Worm (Caenorhabditis elegans): ENCODE data around the gene C46C11.3.

The C46C11.3 gene

DNA sequence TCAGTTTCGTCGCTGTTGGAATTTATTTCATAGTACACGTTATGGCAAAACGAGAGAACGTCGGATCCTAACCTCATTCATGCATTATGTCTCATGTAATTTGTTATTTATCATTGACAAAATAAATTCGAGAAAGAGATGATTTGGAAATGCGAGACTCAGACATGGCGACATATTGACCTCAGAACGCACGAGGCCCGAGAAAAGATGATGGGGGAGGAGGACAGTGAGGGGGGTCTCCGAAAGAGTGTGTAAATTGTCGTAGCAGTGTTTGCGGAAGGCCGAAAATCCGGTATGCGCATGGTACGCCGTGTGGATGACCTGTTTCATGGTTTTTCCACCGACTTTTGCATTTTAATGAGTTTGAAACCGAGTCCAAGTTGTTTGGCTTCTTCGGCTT, 13.5 kb downstream of the C46C11.3 start (continued):
- no peak for TF ChIP-seq lin-15B (tag; optimal IDR thresholded peaks at IDR 0.05)
- TF ChIP-seq elt-2 (tag; optimal IDR thresholded peaks at IDR 0.05), result no peak
- TF ChIP-seq fkh-2 (tag; optimal IDR thresholded peaks at IDR 0.05), result no peak
- TF ChIP-seq egl-27 (tag; optimal IDR thresholded peaks at IDR 0.05), result no peak

DNA sequence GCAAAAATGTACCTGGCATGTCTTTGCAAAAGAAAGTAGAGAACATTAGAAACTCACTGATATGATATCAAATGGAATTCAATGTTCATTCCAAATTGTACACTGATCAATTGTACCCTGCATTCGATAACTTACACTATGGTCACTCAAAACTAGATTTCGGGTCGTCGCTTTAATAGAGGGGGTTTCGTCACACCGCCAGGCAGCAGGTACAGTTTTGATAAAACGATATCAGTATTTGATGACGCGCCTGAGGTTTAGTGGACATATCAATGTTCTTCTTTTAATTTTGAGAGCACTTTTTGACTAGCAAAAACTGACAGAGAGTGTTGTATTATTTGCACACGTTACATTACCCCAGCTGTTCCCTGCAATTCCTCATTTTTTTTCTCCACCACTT, 14.0 kb downstream of the C46C11.3 start:
- peak; percentile 63 for TF ChIP-seq elt-2 (tag; optimal IDR thresholded peaks at IDR 0.05)
- no peak for TF ChIP-seq ceh-82 (tag; optimal IDR thresholded peaks at IDR 0.05)
- TF ChIP-seq pqm-1 (tag; optimal IDR thresholded peaks at IDR 0.05), result peak; percentile 29
- TF ChIP-seq ztf-11 (tag; optimal IDR thresholded peaks at IDR 0.05), result no peak
- no peak for TF ChIP-seq nhr-77 (tag; optimal IDR thresholded peaks at IDR 0.05)

DNA sequence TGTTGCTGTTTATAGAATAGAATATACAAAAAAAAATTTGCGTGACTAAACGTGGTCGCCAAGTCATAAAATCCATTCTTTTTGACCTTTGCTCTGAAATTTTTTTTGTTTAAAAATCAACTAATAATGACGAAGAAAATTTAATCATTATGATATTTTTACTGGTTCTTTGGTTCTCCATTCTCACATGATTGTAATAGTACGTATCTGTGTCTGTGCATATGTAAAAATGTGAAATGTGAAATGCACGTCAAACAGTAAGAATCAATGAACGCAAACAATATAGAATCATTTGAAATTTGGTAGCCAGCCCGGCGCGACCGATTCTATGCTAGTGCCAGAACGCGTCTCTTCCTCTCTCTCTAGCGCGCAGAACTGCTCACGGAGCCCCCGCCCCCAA, 14.7 kb downstream of the C46C11.3 start, which contains the start of gene hosl-1:
Gene hosl-1, plus strand, starts transcription at position 301 of the 400 bp plus-strand sequence.
- no peak for TF ChIP-seq nhr-11 (tag; optimal IDR thresholded peaks at IDR 0.05)
- TF ChIP-seq lin-15B (tag; optimal IDR thresholded peaks at IDR 0.05), result no peak
- no peak for TF ChIP-seq ceh-28 (tag; optimal IDR thresholded peaks at IDR 0.05)
- peak; percentile 3 for TF ChIP-seq pqm-1 (tag; optimal IDR thresholded peaks at IDR 0.05)
- no peak for TF ChIP-seq nhr-76 (tag; optimal IDR thresholded peaks at IDR 0.05)
- no peak for TF ChIP-seq mdl-1 (tag; optimal IDR thresholded peaks at IDR 0.05)
- no peak for TF ChIP-seq unc-39 (tag; optimal IDR thresholded peaks at IDR 0.05)
- TF ChIP-seq pha-4 (tag; optimal IDR thresholded peaks at IDR 0.05), result peak; percentile 11
- no peak for TF ChIP-seq ceh-16 (tag; optimal IDR thresholded peaks at IDR 0.05)
- TF ChIP-seq eor-1 (tag; optimal IDR thresholded peaks at IDR 0.05), result no peak

DNA sequence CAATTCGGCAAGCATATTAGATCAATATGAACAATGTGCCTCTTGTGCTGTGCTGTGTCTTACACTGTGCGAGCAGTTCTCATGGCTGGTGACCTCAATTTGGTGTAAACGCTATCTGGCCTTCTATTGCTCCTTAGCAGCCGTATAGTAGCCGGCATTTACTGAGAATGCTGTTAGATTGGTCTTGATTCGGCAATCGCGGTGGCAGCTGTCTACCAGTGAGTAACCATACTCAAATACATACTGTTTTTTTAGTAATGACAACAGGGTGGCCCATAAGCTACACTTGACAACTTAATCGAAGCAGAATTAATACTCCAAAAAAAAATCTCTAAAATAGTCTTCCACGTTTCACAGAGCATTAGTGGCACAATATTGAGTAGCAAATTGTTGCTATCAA, 25.0 kb downstream of the C46C11.3 start, which contains the start of gene C46C11.4:
Gene C46C11.4, minus strand, starts transcription at position 101 of the 400 bp plus-strand sequence.
- TF ChIP-seq egl-5 (tag; optimal IDR thresholded peaks at IDR 0.05) (no peak), nhr-28 (tag; optimal IDR thresholded peaks at IDR 0.05) (no peak), elt-3 (tag; optimal IDR thresholded peaks at IDR 0.05) (no peak), nhr-43 (tag; optimal IDR thresholded peaks at IDR 0.05; ENCODE audit: poor library complexity, severe bottlenecking) (no peak), R02D3.7 (tag; optimal IDR thresholded peaks at IDR 0.05) (no peak), mdl-1 (tag; optimal IDR thresholded peaks at IDR 0.05) (no peak), fkh-10 (GFP tag; optimal IDR thresholded peaks at IDR 0.05) (no peak), lin-39 (tag; optimal IDR thresholded peaks at IDR 0.05) (no peak)

DNA sequence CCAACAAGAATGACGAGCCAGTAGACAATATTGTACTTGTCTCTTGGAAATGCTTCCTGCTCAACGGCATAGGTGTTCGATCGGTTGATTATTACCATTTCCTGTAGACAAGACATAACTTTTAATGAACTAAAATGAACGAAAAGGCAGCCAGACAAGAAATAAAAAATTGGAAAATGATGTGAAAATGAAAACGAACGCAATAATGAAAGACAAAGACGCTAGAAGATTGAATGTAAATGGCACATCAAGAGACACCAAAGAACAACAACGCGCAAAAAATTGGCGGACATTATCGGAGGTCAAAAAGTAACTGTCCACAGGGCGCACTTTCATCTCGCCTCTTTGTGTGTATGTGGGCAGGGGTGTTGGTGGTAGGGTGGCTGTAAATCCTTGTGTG, 27.0 kb downstream of the C46C11.3 start, which contains the start of gene ent-5:
Gene ent-5, minus strand, starts transcription at position 101 of the 400 bp plus-strand sequence.
- TF ChIP-seq ceh-16 (tag; optimal IDR thresholded peaks at IDR 0.05) (no peak), ztf-4 (tag; optimal IDR thresholded peaks at IDR 0.05) (no peak), elt-1 (tag; optimal IDR thresholded peaks at IDR 0.05) (no peak), lsy-12 (tag; optimal IDR thresholded peaks at IDR 0.05) (no peak), lin-39 (tag; optimal IDR thresholded peaks at IDR 0.05) (no peak), skn-1 (tag; optimal IDR thresholded peaks at IDR 0.05) (no peak), nhr-77 (tag; optimal IDR thresholded peaks at IDR 0.05) (no peak)

DNA sequence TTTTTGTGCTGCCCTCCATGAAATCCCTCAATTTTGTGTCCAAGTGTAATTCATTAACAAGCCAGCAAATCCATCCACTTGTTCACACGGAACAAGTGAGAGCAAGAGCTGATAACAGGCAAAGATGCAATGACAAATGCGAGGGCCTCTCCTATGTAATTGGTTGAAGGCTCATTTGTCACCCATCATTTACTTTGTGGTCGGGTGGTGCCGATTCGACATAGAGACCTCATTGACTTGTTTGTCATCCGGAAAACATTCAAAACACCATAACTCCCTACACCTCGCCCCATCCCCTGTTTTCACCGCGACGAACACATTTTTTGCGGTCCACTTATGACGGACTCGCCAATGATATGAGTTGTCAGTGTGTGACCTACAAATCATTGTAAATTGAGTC, 29.3 kb downstream of the C46C11.3 start:
- TF ChIP-seq lin-15B (tag; optimal IDR thresholded peaks at IDR 0.05), result no peak
- no peak for TF ChIP-seq daf-12 (tag; optimal IDR thresholded peaks at IDR 0.05)
- no peak for TF ChIP-seq nhr-77 (tag; optimal IDR thresholded peaks at IDR 0.05)
- TF ChIP-seq zag-1 (tag; optimal IDR thresholded peaks at IDR 0.05), result no peak
- TF ChIP-seq nhr-67 (tag; optimal IDR thresholded peaks at IDR 0.05), result no peak
- no peak for TF ChIP-seq nhr-237 (tag; optimal IDR thresholded peaks at IDR 0.05)
- TF ChIP-seq hmg-11 (tag; optimal IDR thresholded peaks at IDR 0.05), result no peak
- no peak for TF ChIP-seq nhr-28 (tag; optimal IDR thresholded peaks at IDR 0.05)
- no peak for TF ChIP-seq elt-2 (tag; optimal IDR thresholded peaks at IDR 0.05)
- TF ChIP-seq tbx-2 (tag; optimal IDR thresholded peaks at IDR 0.05), result no peak
- TF ChIP-seq ceh-82 (tag; optimal IDR thresholded peaks at IDR 0.05), result no peak
- TF ChIP-seq egl-27 (tag; optimal IDR thresholded peaks at IDR 0.05), result no peak
- TF ChIP-seq jun-1 (tag; optimal IDR thresholded peaks at IDR 0.05), result no peak
- no peak for TF ChIP-seq nhr-23 (tag; optimal IDR thresholded peaks at IDR 0.05)

Data from whole organism, L3 larva.